Fruit fly (Drosophila melanogaster) whole organism, pupa: ENCODE results near the gene CG11670.

Experiments
- CG10348 ChIP-seq: fragments of 200-800 bp; sonication (Bioruptor generic); IDR thresholded peaks from 2 replicates; pipeline ENCODE4 v1.3.6; 2022; ENCODE audit warnings: missing biosample characterization, missing genetic modification characterization
- CG12605 ChIP-seq: fragments of 200-800 bp; sonication (Bioruptor generic); IDR thresholded peaks from 2 replicates; pipeline ENCODE4 v1.3.6; 2022; ENCODE audit warnings: missing biosample characterization, missing genetic modification characterization
- CG13204 ChIP-seq: fragments of 200-800 bp; sonication (Bioruptor generic); optimal IDR thresholded peaks from 2 replicates; lab custom pipeline; 2018; ENCODE audit warnings: missing biosample characterization, mild to moderate bottlenecking, missing genetic modification characterization, moderate library complexity
- CG14655 ChIP-seq: fragments of 200-800 bp; sonication (Bioruptor generic); optimal IDR thresholded peaks from 3 replicates; lab custom pipeline; 2017; ENCODE audit warnings: mild to moderate bottlenecking, missing biosample characterization, missing genetic modification reagents, missing genetic modification characterization
- CG15710 ChIP-seq: fragments of 200-800 bp; sonication (Bioruptor generic); optimal IDR thresholded peaks from 2 replicates; lab custom pipeline; 2018; ENCODE audit warnings: missing biosample characterization, mild to moderate bottlenecking, missing genetic modification characterization, moderate library complexity
- CG17806 ChIP-seq: fragments of 200-800 bp; sonication (Bioruptor generic); optimal IDR thresholded peaks from 2 replicates; lab custom pipeline; 2018; ENCODE audit warnings: missing biosample characterization, mild to moderate bottlenecking, missing genetic modification characterization, moderate library complexity
- CG32121 ChIP-seq: fragments of 200-800 bp; sonication (Bioruptor generic); IDR thresholded peaks from 2 replicates; pipeline ENCODE4 v1.3.6; 2022; ENCODE audit warnings: missing biosample characterization, missing genetic modification characterization
- CG34367 ChIP-seq: fragments of 200-800 bp; sonication (Bioruptor generic); optimal IDR thresholded peaks from 2 replicates; lab custom pipeline; 2018; ENCODE audit warnings: missing biosample characterization, mild to moderate bottlenecking, missing genetic modification characterization
- CG4496 ChIP-seq: fragments of 200-800 bp; sonication (Bioruptor generic); IDR thresholded peaks from 3 replicates; pipeline ENCODE4 v1.3.6; 2022; ENCODE audit warnings: missing biosample characterization, missing genetic modification characterization
- CG8159 ChIP-seq: fragments of 200-800 bp; sonication (Bioruptor generic); optimal IDR thresholded peaks from 3 replicates; lab custom pipeline; 2018; ENCODE audit warnings: missing biosample characterization, mild to moderate bottlenecking, missing genetic modification characterization, moderate library complexity
- CG8301 ChIP-seq: fragments of 200-800 bp; sonication (Bioruptor generic); optimal IDR thresholded peaks from 2 replicates; lab custom pipeline; 2018; ENCODE audit warnings: missing biosample characterization, mild to moderate bottlenecking, missing genetic modification characterization
- CG9948 ChIP-seq: fragments of 200-800 bp; sonication (Bioruptor generic); optimal IDR thresholded peaks from 2 replicates; lab custom pipeline; 2018; ENCODE audit warnings: missing biosample characterization, mild to moderate bottlenecking, missing genetic modification characterization, moderate library complexity
- D1 ChIP-seq: fragments of 200-800 bp; sonication (Bioruptor generic); optimal IDR thresholded peaks from 2 replicates; lab custom pipeline; 2018; ENCODE audit warnings: missing biosample characterization, mild to moderate bottlenecking, missing genetic modification characterization, moderate library complexity
- EcR ChIP-seq: fragments of 200-800 bp; sonication (Bioruptor generic); optimal IDR thresholded peaks from 3 replicates; lab custom pipeline; 2019; ENCODE audit warnings: missing biosample characterization, missing genetic modification characterization, mild to moderate bottlenecking, moderate library complexity, missing genetic modification reagents
- Ets98B ChIP-seq: fragments of 200-800 bp; sonication (Bioruptor generic); IDR thresholded peaks from 2 replicates; pipeline ENCODE4 v1.3.6; 2022; ENCODE audit warnings: missing biosample characterization, missing genetic modification characterization
- Pif1A ChIP-seq: fragments of 200-800 bp; sonication (Bioruptor generic); optimal IDR thresholded peaks from 3 replicates; lab custom pipeline; 2016; ENCODE audit warnings: missing biosample characterization, missing genetic modification characterization
- Pif1B ChIP-seq: fragments of 200-800 bp; sonication (Bioruptor generic); optimal IDR thresholded peaks from 3 replicates; lab custom pipeline; 2016; ENCODE audit warnings: missing biosample characterization, missing genetic modification characterization
- Snoo ChIP-seq: fragments of 200-800 bp; sonication (Bioruptor generic); optimal IDR thresholded peaks from 3 replicates; lab custom pipeline; 2017; ENCODE audit warnings: missing biosample characterization, mild to moderate bottlenecking, missing genetic modification characterization, inconsistent platforms
- fd96Ca ChIP-seq: fragments of 200-800 bp; sonication (Bioruptor generic); IDR thresholded peaks from 3 replicates; pipeline ENCODE4 v1.3.6; 2022; ENCODE audit warnings: missing biosample characterization, missing genetic modification characterization
- gl ChIP-seq: fragments of 200-800 bp; sonication (Bioruptor generic); optimal IDR thresholded peaks from 2 replicates; lab custom pipeline; 2018; ENCODE audit warnings: missing biosample characterization, mild to moderate bottlenecking, missing genetic modification characterization
- rn ChIP-seq: fragments of 200-800 bp; sonication (Bioruptor generic); IDR thresholded peaks from 2 replicates; pipeline ENCODE4 v1.3.6; 2022; ENCODE audit warnings: missing biosample characterization, missing genetic modification characterization

CG11670 gene

DNA sequence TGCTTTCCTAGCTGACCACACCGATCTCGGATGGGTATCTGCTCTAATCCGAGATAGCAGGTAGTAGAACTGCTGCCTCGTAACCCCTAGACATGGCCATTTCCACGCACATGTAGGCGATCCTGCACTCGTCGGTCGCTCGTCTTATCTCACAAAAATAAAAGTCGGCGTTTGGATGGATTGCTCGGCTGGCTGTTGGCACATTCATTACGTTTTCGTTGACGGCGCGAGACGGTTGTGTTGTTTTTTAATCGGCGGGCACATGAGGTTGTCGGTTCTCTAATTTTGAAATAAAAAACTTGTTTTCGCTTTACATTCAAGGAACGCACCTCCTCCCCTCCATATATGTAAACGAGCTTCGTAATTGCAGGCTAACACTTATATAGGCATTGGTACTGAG is 9.5 kb upstream of the CG11670 start, which contains the start of gene ry:
Gene ry, plus strand, starts transcription at position 206 of the 400 bp plus-strand sequence.
- TF ChIP-seq CG17806 (no peak), CG14655 (no peak), CG32121 (GFP tag; lab: Robert Waterston, UW) (peak; percentile 14; the same call in 1 of the 2 replicates)
- TF ChIP-seq, all 21 proteins: peak for 1

DNA sequence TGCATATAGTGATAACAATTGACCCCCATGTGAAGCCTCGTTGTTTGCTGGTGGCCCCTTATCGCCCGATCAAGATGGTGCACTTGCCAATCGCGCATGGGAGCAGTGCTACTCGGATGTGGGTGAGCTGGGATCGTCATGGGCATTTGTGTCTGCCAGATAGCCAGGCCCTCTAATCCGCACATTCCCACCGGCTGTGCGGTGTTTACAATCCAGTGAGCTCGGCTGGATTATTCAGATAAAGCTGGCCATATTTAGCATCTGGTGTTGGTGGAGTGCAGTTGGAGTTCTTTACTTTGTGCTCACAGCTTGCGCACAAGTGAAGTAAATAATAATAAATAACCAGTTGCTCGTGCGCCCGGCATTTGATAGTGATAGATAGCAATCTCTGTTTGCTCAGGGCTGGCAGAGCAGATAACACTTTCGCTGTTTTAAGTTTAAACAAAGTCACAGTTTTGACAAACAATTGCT is 8.8 kb upstream of the CG11670 start:
- no peak for TF ChIP-seq Snoo (tag; lab: Kevin White, UChicago)
- no peak for TF ChIP-seq D1
- TF ChIP-seq EcR: no peak
- 0 out of 3 replicates have a peak, but pooled peaks have one; percentile 36 for TF ChIP-seq CG4496 (GFP tag; lab: Robert Waterston, UW)
- no peak for TF ChIP-seq fd96Ca
- TF ChIP-seq CG15710 (tag; lab: Kevin White, UChicago): no peak
- TF ChIP-seq gl (tag; lab: Kevin White, UChicago): no peak
- no peak for TF ChIP-seq CG8159 (tag; lab: Kevin White, UChicago)
- no peak for TF ChIP-seq CG14655
- TF ChIP-seq CG34367 (tag; lab: Kevin White, UChicago): no peak
- peak; percentile 33 for TF ChIP-seq CG32121 (GFP tag; lab: Robert Waterston, UW)
- no peak for TF ChIP-seq rn
- TF ChIP-seq Ets98B (GFP tag; lab: Robert Waterston, UW): 0 out of 2 replicates have a peak, but pooled peaks have one; percentile 37

DNA sequence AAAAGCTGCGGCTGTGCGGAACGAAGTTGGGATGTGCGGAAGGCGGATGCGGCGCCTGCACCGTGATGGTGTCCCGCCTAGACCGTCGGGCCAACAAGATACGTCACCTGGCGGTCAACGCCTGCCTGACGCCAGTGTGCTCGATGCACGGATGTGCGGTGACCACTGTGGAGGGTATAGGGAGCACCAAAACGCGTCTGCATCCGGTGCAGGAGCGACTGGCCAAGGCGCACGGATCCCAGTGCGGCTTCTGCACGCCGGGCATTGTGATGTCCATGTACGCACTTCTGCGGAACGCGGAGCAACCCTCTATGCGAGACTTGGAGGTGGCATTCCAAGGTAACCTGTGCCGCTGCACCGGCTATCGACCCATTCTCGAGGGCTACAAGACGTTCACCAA is 8.2 kb upstream of the CG11670 start:
- TF ChIP-seq CG4496 (GFP tag; lab: Robert Waterston, UW): no peak
- no peak for TF ChIP-seq CG17806
- TF ChIP-seq Snoo (tag; lab: Kevin White, UChicago): no peak
- no peak for TF ChIP-seq CG13204 (GFP tag; lab: Kevin White, UChicago)
- no peak for TF ChIP-seq CG32121 (GFP tag; lab: Robert Waterston, UW)
- no peak for TF ChIP-seq EcR
- no peak for TF ChIP-seq CG14655
- no peak for TF ChIP-seq Pif1A (GFP tag; lab: Kevin White, UChicago)
- no peak for TF ChIP-seq CG10348
- no peak for TF ChIP-seq fd96Ca
- TF ChIP-seq rn: no peak
- no peak for TF ChIP-seq CG34367 (tag; lab: Kevin White, UChicago)
- TF ChIP-seq Ets98B (GFP tag; lab: Robert Waterston, UW): no peak
- no peak for TF ChIP-seq gl (tag; lab: Kevin White, UChicago)
- TF ChIP-seq CG8301 (tag; lab: Kevin White, UChicago): no peak
- TF ChIP-seq CG8159 (tag; lab: Kevin White, UChicago): no peak
- TF ChIP-seq CG15710 (tag; lab: Kevin White, UChicago): no peak
- TF ChIP-seq Pif1B (GFP tag; lab: Kevin White, UChicago): no peak

DNA sequence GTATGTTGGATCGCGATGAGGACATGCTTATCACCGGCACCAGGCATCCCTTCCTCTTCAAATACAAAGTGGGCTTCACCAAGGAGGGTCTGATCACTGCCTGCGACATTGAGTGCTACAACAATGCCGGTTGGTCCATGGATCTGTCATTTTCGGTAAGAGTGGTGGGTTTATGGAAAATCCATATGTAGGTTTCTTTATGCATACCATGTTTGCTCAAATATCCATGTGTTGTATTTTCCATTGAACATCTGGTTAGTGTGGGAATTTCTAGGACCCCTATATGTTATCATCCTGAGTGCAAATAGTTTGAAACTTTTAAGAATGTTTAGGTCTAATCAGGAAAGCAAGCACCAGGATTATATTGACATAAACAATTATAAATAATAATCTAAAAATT is 5.8 kb upstream of the CG11670 start:
- no peak for TF ChIP-seq CG17806
- TF ChIP-seq EcR: no peak
- no peak for TF ChIP-seq CG8301 (tag; lab: Kevin White, UChicago)
- TF ChIP-seq gl (tag; lab: Kevin White, UChicago): no peak
- TF ChIP-seq CG10348: no peak
- TF ChIP-seq Pif1B (GFP tag; lab: Kevin White, UChicago): no peak
- TF ChIP-seq fd96Ca: no peak
- TF ChIP-seq, all 21 proteins: peak for 0

DNA sequence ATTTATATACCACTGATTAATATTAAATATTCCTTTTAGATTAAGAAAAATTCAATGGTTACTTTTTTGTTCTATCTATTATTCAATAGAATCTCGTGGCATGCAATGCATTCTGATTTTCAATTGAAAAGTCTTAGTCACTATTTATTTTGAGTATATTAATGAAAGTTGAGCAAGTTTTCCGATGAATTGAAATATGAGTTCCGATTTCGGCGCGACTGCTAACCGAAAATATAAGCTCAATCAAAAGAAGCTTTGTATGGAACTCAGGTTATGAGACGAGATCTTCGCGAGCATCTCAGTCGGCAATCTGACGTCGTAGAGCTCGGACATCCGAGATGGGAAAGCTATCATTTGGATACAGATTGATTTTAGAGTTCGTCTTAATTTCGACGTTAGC is 3.8 kb upstream of the CG11670 start, which contains the start of gene CG11668:
Gene CG11668, plus strand, starts transcription at position 301 of the 400 bp plus-strand sequence.
- TF ChIP-seq CG9948 (tag; lab: Kevin White, UChicago) (no peak), CG34367 (tag; lab: Kevin White, UChicago) (no peak), Ets98B (GFP tag; lab: Robert Waterston, UW) (no peak), gl (tag; lab: Kevin White, UChicago) (no peak), CG17806 (no peak), Snoo (tag; lab: Kevin White, UChicago) (no peak), CG32121 (GFP tag; lab: Robert Waterston, UW) (no peak), CG15710 (tag; lab: Kevin White, UChicago) (no peak), Pif1B (GFP tag; lab: Kevin White, UChicago) (no peak), CG8159 (tag; lab: Kevin White, UChicago) (no peak), CG12605 (GFP tag; lab: Robert Waterston, UW) (no peak), rn (no peak), EcR (no peak), CG10348 (no peak), D1 (no peak), fd96Ca (no peak)
- TF ChIP-seq, all 21 proteins: peak for 0

DNA sequence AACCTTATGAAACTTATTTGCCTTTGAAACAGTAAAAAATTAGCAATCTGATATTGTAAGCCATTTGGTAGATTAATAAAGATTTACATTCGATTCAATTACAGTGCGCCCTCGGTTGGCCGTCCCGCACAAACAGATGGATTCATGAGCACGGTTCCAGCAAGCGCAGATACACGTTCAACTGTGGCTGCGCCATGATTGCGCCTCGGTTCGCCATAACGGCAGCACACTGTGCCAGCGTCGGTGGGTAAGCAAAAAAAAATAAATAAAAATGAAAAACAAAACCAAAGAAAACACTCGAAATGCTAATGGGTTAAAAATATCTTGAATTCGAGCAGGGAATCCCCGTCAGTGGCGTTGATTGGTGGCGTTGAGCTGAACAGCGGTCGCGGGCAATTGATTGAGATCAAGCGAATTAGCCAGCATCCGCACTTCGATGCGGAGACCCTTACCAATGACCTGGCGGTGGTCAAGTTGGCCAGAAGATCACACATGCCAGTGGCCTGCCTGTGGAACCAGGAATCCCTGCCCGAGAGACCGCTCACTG is 2.7 kb upstream of the CG11670 start:
- no peak for TF ChIP-seq rn
- no peak for TF ChIP-seq CG8301 (tag; lab: Kevin White, UChicago)
- 0 out of 3 replicates have a peak, but pooled peaks have one; percentile 38 for TF ChIP-seq fd96Ca
- TF ChIP-seq CG12605 (GFP tag; lab: Robert Waterston, UW): no peak
- TF ChIP-seq CG32121 (GFP tag; lab: Robert Waterston, UW): no peak
- no peak for TF ChIP-seq gl (tag; lab: Kevin White, UChicago)
- peak; percentile 22 for TF ChIP-seq CG15710 (tag; lab: Kevin White, UChicago)
- TF ChIP-seq Ets98B (GFP tag; lab: Robert Waterston, UW): 0 out of 2 replicates have a peak, but pooled peaks have one; percentile 16
- no peak for TF ChIP-seq CG17806
- TF ChIP-seq CG34367 (tag; lab: Kevin White, UChicago): no peak
- no peak for TF ChIP-seq CG14655
- TF ChIP-seq CG10348: no peak
- no peak for TF ChIP-seq Pif1A (GFP tag; lab: Kevin White, UChicago)
- TF ChIP-seq Pif1B (GFP tag; lab: Kevin White, UChicago): no peak
- peak; percentile 49; the same call in 2 of the 3 replicates for TF ChIP-seq CG4496 (GFP tag; lab: Robert Waterston, UW)
- TF ChIP-seq EcR: no peak
- TF ChIP-seq CG13204 (GFP tag; lab: Kevin White, UChicago): no peak
- TF ChIP-seq, all 21 proteins: peak for 4
